Fruit fly (Drosophila melanogaster) whole organism, wandering third instar larva: Measurements from ENCODE around the gene CG6689.

Experiments used
- Abd-B ChIP-seq: fragments of >200 bp; optimal IDR thresholded peaks from 2 replicates; lab custom pipeline; 2017; ENCODE audit warnings: missing biosample characterization, missing genetic modification characterization
- OdsH ChIP-seq: fragments of 200-800 bp; sonication (Bioruptor generic); optimal IDR thresholded peaks from 2 replicates; lab custom pipeline; 2016; ENCODE audit warnings: missing biosample characterization, mild to moderate bottlenecking, missing genetic modification characterization
- br ChIP-seq: fragments of 200-800 bp; sonication (Bioruptor generic); optimal IDR thresholded peaks from 2 replicates; lab custom pipeline; 2016; ENCODE audit warnings: missing biosample characterization, missing genetic modification characterization
- pan ChIP-seq: fragments of >200 bp; optimal IDR thresholded peaks from 2 replicates; lab custom pipeline; 2017
- sv ChIP-seq: fragments of 200-800 bp; sonication (Bioruptor generic); optimal IDR thresholded peaks from 3 replicates; lab custom pipeline; 2016; ENCODE audit warnings: missing biosample characterization, missing genetic modification characterization

DNA sequence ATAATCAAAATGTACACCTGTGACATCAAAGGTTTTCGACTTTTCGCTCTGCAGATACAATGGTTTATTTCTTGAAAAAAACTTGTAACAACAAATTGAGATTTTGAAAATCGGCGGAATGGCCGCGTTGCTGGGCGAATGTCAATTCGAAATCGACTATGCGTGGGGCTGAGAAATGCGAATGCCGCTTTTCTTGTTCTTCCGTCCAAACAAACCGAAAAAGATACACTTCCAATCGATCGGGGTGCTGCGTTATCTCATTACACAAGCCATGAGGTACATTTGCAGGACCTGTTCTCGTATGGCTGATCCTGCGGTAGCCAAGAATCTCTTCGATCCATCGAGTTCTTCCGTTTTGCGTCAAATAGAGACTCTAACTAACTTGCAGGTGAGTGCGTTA is 17.7 kb upstream of the CG6689 start, which contains the start of gene CG31388:
- TF ChIP-seq Abd-B (GFP tag; lab: Kevin White, UChicago) = no peak
- no peak for TF ChIP-seq sv (GFP tag; lab: Kevin White, UChicago)
- TF ChIP-seq OdsH = no peak
- no peak for TF ChIP-seq pan (lab: Kevin White, UChicago)
- no peak for TF ChIP-seq br (GFP tag; lab: Kevin White, UChicago)
